Worm (Caenorhabditis elegans) whole organism, L1 larva: ENCODE measurements around the gene F16F9.4.

Source experiments
- C16A3.4 ChIP-seq: fragments of 150-350 bp; optimal IDR thresholded peaks from 2 replicates; lab custom pipeline; 2014; ENCODE audit warnings: missing biosample characterization, missing genetic modification characterization
- aha-1 ChIP-seq: fragments of 150-350 bp; optimal IDR thresholded peaks from 2 replicates; lab custom pipeline; 2014; ENCODE audit warnings: missing biosample characterization, missing genetic modification characterization
- alr-1 ChIP-seq: fragments of 200-800 bp; sonication (Bioruptor generic); optimal IDR thresholded peaks from 2 replicates; lab custom pipeline; 2018; ENCODE audit warnings: borderline replicate concordance, mild to moderate bottlenecking, missing genetic modification characterization, missing compliant biosample characterization
- ceh-63 ChIP-seq: fragments of 200-800 bp; sonication (Bioruptor generic); optimal IDR thresholded peaks from 2 replicates; lab custom pipeline; 2018; ENCODE audit warnings: mild to moderate bottlenecking, missing genetic modification characterization, missing compliant biosample characterization
- ceh-82 ChIP-seq, 3 experiments: fragments of 150-350 bp in 1 of 3; sonication (generic microtip) in 2 of 3; optimal IDR thresholded peaks; 2 replicates each; lab custom pipeline; 2014 to 2017; ENCODE audit warnings: missing biosample characterization in 3 of 3, missing genetic modification characterization in 3 of 3
- ceh-88 ChIP-seq: fragments of 200-800 bp; sonication (Bioruptor generic); IDR thresholded peaks from 2 replicates; pipeline ENCODE4 v1.3.6; 2022; ENCODE audit warnings: missing genetic modification characterization, missing compliant biosample characterization
- ceh-90 ChIP-seq: sonication (generic microtip); optimal IDR thresholded peaks from 2 replicates; lab custom pipeline; 2016; ENCODE audit warnings: missing genetic modification characterization, missing compliant biosample characterization
- ces-1 ChIP-seq: fragments of 150-350 bp; optimal IDR thresholded peaks from 2 replicates; lab custom pipeline; 2014; ENCODE audit warnings: missing biosample characterization, missing genetic modification reagents, missing genetic modification characterization
- dpl-1 ChIP-seq, 3 experiments: fragments of 150-350 bp in 2 of 3; sonication (generic microtip) in 1 of 3; optimal IDR thresholded peaks; 2 replicates each; lab custom pipeline; 2014 to 2017; ENCODE audit warnings: missing biosample characterization in 3 of 3, missing genetic modification characterization in 3 of 3, missing genetic modification reagents in 3 of 3
- dsc-1 ChIP-seq: sonication (generic microtip); optimal IDR thresholded peaks from 2 replicates; lab custom pipeline; 2016; ENCODE audit warnings: mild to moderate bottlenecking, missing genetic modification characterization, missing compliant biosample characterization
- efl-1 ChIP-seq, 4 experiments: fragments of 150-350 bp; optimal IDR thresholded peaks in 3 of 4; peaks in 1 of 4; 1 replicate in 1 of 4; 2 replicates in 3 of 4; lab custom pipeline; 2014; ENCODE audit warnings: missing biosample characterization in 2 of 4, missing genetic modification characterization in 2 of 4, missing genetic modification reagents in 2 of 4
- elt-2 ChIP-seq: sonication (generic microtip); optimal IDR thresholded peaks from 2 replicates; lab custom pipeline; 2016; ENCODE audit warnings: missing genetic modification characterization, mild to moderate bottlenecking, inconsistent platforms, missing compliant biosample characterization, missing genetic modification reagents
- ets-5 ChIP-seq: fragments of 200-800 bp; sonication (Bioruptor generic); IDR thresholded peaks from 2 replicates; pipeline ENCODE4 v1.3.6; 2022; ENCODE audit warnings: missing genetic modification characterization, missing compliant biosample characterization
- fkh-10 ChIP-seq: sonication (generic microtip); optimal IDR thresholded peaks from 2 replicates; lab custom pipeline; 2017; ENCODE audit warnings: missing biosample characterization, missing genetic modification reagents, missing genetic modification characterization
- grh-1 ChIP-seq: fragments of 200-800 bp; sonication (Bioruptor generic); IDR thresholded peaks from 2 replicates; pipeline ENCODE4 v1.3.6; 2022; ENCODE audit warnings: missing genetic modification reagents, missing genetic modification characterization, missing compliant biosample characterization
- hlh-4 ChIP-seq: sonication (generic microtip); optimal IDR thresholded peaks from 2 replicates; lab custom pipeline; 2016; ENCODE audit warnings: mild to moderate bottlenecking, missing genetic modification characterization, missing compliant biosample characterization
- irx-1 ChIP-seq: sonication (generic microtip); optimal IDR thresholded peaks from 2 replicates; lab custom pipeline; 2016; ENCODE audit warnings: missing genetic modification characterization, missing compliant biosample characterization
- jun-1 ChIP-seq: fragments of 150-350 bp; optimal IDR thresholded peaks from 2 replicates; lab custom pipeline; 2014; ENCODE audit warnings: missing biosample characterization, missing genetic modification reagents, missing genetic modification characterization
- lin-13 ChIP-seq: fragments of 150-350 bp; optimal IDR thresholded peaks from 2 replicates; lab custom pipeline; 2014; ENCODE audit warnings: missing biosample characterization, missing genetic modification reagents, missing genetic modification characterization
- lin-14 ChIP-seq: fragments of 200-800 bp; sonication (Bioruptor generic); optimal IDR thresholded peaks from 2 replicates; lab custom pipeline; 2018; ENCODE audit warnings: mild to moderate bottlenecking, missing genetic modification characterization, moderate library complexity, missing compliant biosample characterization
- lin-15B ChIP-seq: fragments of 150-350 bp; sonication (generic microtip); optimal IDR thresholded peaks from 3 replicates; lab custom pipeline; 2014; ENCODE audit warnings: missing biosample characterization, missing genetic modification characterization
- lir-3 ChIP-seq: sonication (generic microtip); optimal IDR thresholded peaks from 2 replicates; lab custom pipeline; 2016; ENCODE audit warnings: mild to moderate bottlenecking, missing genetic modification characterization, moderate library complexity, missing compliant biosample characterization; ENCODE audit not compliant: poor library complexity
- mab-9 ChIP-seq: fragments of 200-800 bp; sonication (Bioruptor generic); IDR thresholded peaks from 2 replicates; pipeline ENCODE4 v1.3.6; 2022; ENCODE audit warnings: missing genetic modification reagents, missing genetic modification characterization, missing compliant biosample characterization
- mef-2 ChIP-seq: fragments of 150-350 bp; optimal IDR thresholded peaks from 2 replicates; lab custom pipeline; 2014; ENCODE audit warnings: missing biosample characterization, missing genetic modification characterization
- mep-1 ChIP-seq: fragments of 150-350 bp; optimal IDR thresholded peaks from 2 replicates; lab custom pipeline; 2014; ENCODE audit warnings: missing biosample characterization, missing genetic modification characterization
- nhr-12 ChIP-seq: sonication (generic microtip); optimal IDR thresholded peaks from 2 replicates; lab custom pipeline; 2017; ENCODE audit warnings: missing biosample characterization, missing genetic modification characterization
- nhr-20 ChIP-seq: sonication (generic microtip); optimal IDR thresholded peaks from 2 replicates; lab custom pipeline; 2016; ENCODE audit warnings: mild to moderate bottlenecking, missing genetic modification characterization, missing compliant biosample characterization
- nhr-237 ChIP-seq: fragments of 150-350 bp; optimal IDR thresholded peaks from 2 replicates; lab custom pipeline; 2014; ENCODE audit warnings: missing biosample characterization, missing genetic modification characterization
- nhr-28 ChIP-seq: fragments of 150-350 bp; optimal IDR thresholded peaks from 2 replicates; lab custom pipeline; 2014; ENCODE audit warnings: missing biosample characterization, missing genetic modification characterization
- nhr-47 ChIP-seq: sonication (generic microtip); optimal IDR thresholded peaks from 2 replicates; lab custom pipeline; 2016; ENCODE audit warnings: mild to moderate bottlenecking, missing genetic modification characterization, moderate library complexity, missing compliant biosample characterization
- nhr-71 ChIP-seq: sonication (generic microtip); optimal IDR thresholded peaks from 2 replicates; lab custom pipeline; 2016; ENCODE audit warnings: mild to moderate bottlenecking, missing genetic modification characterization, moderate library complexity, missing compliant biosample characterization
- nhr-77 ChIP-seq: fragments of 150-350 bp; optimal IDR thresholded peaks from 2 replicates; lab custom pipeline; 2014; ENCODE audit warnings: missing biosample characterization, missing genetic modification characterization
- nhr-85 ChIP-seq: sonication (generic microtip); peaks from one replicate; lab custom pipeline; 2016; ENCODE audit warnings: missing genetic modification characterization, inconsistent platforms, missing compliant biosample characterization
- nhr-90 ChIP-seq: sonication (generic microtip); optimal IDR thresholded peaks from 2 replicates; lab custom pipeline; 2016; ENCODE audit warnings: mild to moderate bottlenecking, missing genetic modification characterization, missing compliant biosample characterization; ENCODE audit not compliant: poor library complexity
- pax-3 ChIP-seq: fragments of 200-800 bp; sonication (Bioruptor generic); optimal IDR thresholded peaks from 2 replicates; lab custom pipeline; 2018; ENCODE audit warnings: mild to moderate bottlenecking, missing genetic modification characterization, moderate library complexity, missing compliant biosample characterization
- snu-23 ChIP-seq: sonication (generic microtip); optimal IDR thresholded peaks from 2 replicates; lab custom pipeline; 2016; ENCODE audit warnings: missing genetic modification characterization, missing compliant biosample characterization
- sox-4 ChIP-seq: sonication (generic microtip); optimal IDR thresholded peaks from 2 replicates; lab custom pipeline; 2016; ENCODE audit warnings: missing genetic modification characterization, missing compliant biosample characterization
- sptf-1 ChIP-seq: fragments of 150-350 bp; optimal IDR thresholded peaks from 2 replicates; lab custom pipeline; 2014; ENCODE audit warnings: missing biosample characterization, missing genetic modification characterization
- sup-37 ChIP-seq: fragments of 200-800 bp; sonication (Bioruptor generic); optimal IDR thresholded peaks from 2 replicates; lab custom pipeline; 2018; ENCODE audit warnings: mild to moderate bottlenecking, missing genetic modification characterization, missing compliant biosample characterization
- unc-130 ChIP-seq: fragments of 150-350 bp; optimal IDR thresholded peaks from 2 replicates; lab custom pipeline; 2017; ENCODE audit warnings: missing biosample characterization, missing genetic modification characterization, inconsistent platforms
- unc-30 ChIP-seq: sonication (generic microtip); optimal IDR thresholded peaks from 2 replicates; lab custom pipeline; 2017; ENCODE audit warnings: missing biosample characterization, missing genetic modification characterization
- unc-98 ChIP-seq: fragments of 200-800 bp; sonication (Bioruptor generic); IDR thresholded peaks from 2 replicates; pipeline ENCODE4 v1.3.6; 2022; ENCODE audit warnings: missing genetic modification characterization, missing compliant biosample characterization
- zip-4 ChIP-seq: fragments of 200-800 bp; sonication (Bioruptor generic); optimal IDR thresholded peaks from 2 replicates; lab custom pipeline; 2018; ENCODE audit warnings: mild to moderate bottlenecking, missing genetic modification characterization, moderate library complexity, missing compliant biosample characterization
- ztf-4 ChIP-seq: fragments of 150-350 bp; optimal IDR thresholded peaks from 2 replicates; lab custom pipeline; 2014; ENCODE audit warnings: missing biosample characterization, missing genetic modification characterization

Gene F16F9.4

DNA sequence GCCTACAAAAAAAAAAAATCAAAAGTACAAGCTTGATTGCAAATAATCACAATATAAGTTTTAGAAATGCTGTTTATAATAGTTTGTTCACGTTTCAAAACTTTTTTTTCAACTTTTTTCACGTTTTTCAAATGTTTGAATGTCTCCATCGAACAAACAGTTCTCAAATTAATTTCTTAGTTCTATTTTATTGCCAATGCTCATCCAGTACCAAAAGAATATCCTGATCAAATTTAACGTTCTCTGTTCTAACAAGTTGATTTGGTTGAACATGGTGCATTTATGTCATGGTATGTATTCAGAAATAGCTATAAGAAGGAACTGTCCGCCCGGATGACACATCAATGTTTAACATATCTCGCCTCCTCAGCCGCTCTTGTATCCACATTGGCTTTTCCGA lies 30.8 kb downstream of the F16F9.4 start, which contains the start of gene kin-9:
Gene kin-9 (plus strand): TSS at position 301 of the 400 bp plus-strand sequence.
- no peak for TF ChIP-seq pax-3 (tag; lab: Kevin White, UChicago)
- TF ChIP-seq ceh-63 (GFP tag; lab: Kevin White, UChicago), result no peak
- no peak for TF ChIP-seq lir-3 (tag; lab: Kevin White, UChicago)
- no peak for TF ChIP-seq dpl-1 (GFP tag; optimal IDR thresholded peaks at IDR 0.05; lab: Kevin White, UChicago)

DNA sequence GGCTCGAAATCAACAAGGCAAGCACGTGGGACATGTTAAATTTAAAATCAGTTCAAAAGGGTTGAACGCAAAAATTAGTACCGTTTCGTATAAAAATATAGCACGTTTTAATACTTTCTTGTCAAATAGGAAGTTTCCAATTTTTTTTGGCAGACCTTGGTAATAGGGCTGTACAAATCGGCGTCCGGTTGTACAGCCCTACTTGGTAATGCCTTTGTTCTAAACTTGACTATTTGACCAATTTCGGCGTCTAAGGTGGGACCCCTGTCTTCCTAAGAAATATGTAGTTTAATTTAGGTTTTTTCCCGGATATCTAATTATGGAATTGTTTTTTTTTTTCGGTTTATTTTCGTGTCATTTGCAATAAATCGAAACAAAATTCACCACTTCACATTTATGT lies 33.7 kb downstream of the F16F9.4 start:
- TF ChIP-seq nhr-20 (no peak), dpl-1 (GFP tag; optimal IDR thresholded peaks at IDR 0.05; lab: Kevin White, UChicago) (no peak), alr-1 (tag; lab: Kevin White, UChicago) (no peak), ceh-82 (tag; optimal IDR thresholded peaks at IDR 0.05; lab: Kevin White, UChicago) (no peak), grh-1 (GFP tag; lab: Robert Waterston, UW) (no peak)

DNA sequence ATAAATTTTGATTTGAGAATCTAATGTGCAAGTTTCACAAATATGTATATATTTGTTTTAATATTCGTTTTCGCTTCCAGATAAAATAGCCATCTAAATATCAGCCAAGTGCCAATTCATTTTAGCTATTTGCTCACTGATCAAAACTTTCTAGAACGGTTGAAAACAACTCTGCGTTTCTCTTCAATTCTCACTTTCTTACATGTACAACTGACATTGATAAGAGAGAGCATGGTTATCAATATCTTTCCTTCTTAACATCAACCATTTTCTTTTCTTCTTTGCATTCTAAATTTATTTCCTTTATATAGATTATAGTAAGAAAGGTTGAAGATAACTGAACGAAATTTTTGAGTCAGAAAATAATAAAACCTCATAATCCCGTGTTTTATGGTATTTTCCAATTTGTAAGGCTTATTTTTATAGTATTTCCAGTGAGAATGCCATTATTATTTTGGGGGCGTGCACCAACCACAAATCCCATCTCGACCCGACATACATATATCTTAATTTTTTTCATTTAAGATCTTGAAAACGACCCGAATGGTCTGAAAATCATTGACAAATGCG lies 34.8 kb downstream of the F16F9.4 start, which contains the start of gene F08F1.3:
Gene F08F1.3 (plus strand): TSS at position 520 of the 570 bp plus-strand sequence.
- peak; percentile 52 for TF ChIP-seq elt-2 (tag; lab: Kevin White, UChicago)
- no peak for TF ChIP-seq irx-1 (tag; lab: Kevin White, UChicago)

DNA sequence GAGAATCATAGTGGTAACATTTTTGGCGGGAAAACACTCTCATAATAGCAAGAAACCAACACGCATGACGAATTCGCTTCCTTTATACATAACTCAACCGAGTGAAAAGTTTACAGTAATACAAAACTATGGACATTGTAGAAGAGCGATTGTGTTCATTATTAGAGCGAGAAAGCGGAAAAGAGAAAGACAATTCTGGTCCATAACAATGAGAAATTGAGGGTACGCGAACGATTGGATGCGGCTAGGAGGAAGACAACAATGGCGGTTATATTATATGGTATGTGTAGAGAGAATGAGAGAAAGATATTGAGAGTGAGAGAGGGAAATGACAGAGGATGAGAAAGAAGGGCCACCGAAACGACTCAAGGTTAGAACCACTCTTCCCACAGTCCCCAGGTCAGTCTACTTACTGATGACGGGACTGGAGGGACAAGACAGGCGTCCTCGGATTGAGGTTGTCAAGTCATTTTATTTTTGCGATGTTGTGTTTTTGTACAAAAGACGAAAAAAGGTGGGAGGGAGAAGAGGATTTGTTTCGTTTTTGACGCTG lies 36.9 kb downstream of the F16F9.4 start:
- TF ChIP-seq fkh-10 (GFP tag; lab: Kevin White, UChicago) (no peak), sox-4 (no peak), unc-98 (GFP tag; lab: Robert Waterston, UW) (no peak), ceh-88 (no peak), unc-130 (tag; lab: Kevin White, UChicago) (no peak), zip-4 (GFP tag; lab: Kevin White, UChicago) (no peak), nhr-77 (no peak), jun-1 (tag; lab: Kevin White, UChicago) (no peak), nhr-85 (tag; lab: Kevin White, UChicago) (peak; percentile 66), unc-30 (no peak), nhr-12 (tag; lab: Kevin White, UChicago) (no peak), ztf-4 (no peak), ceh-90 (tag; lab: Kevin White, UChicago) (no peak), sup-37 (GFP tag; lab: Kevin White, UChicago) (no peak), aha-1 (tag; lab: Kevin White, UChicago) (no peak), pax-3 (tag; lab: Kevin White, UChicago) (no peak), efl-1 (optimal IDR thresholded peaks at IDR 0.05; lab: Kevin White, UChicago) (no peak), efl-1 (GFP tag; optimal IDR thresholded peaks at IDR 0.05 in 1 of 2; lab: Kevin White, UChicago) (no peak), nhr-71 (peak; percentile 7), elt-2 (tag; lab: Kevin White, UChicago) (no peak), nhr-90 (tag; lab: Kevin White, UChicago) (no peak), mef-2 (tag; lab: Kevin White, UChicago) (no peak), dsc-1 (no peak), C16A3.4 (no peak), nhr-28 (tag; lab: Kevin White, UChicago) (no peak), ceh-63 (GFP tag; lab: Kevin White, UChicago) (no peak), ets-5 (no peak), mab-9 (GFP tag; lab: Robert Waterston, UW) (no peak), alr-1 (tag; lab: Kevin White, UChicago) (no peak), snu-23 (GFP tag; lab: Kevin White, UChicago) (peak; percentile 16), grh-1 (GFP tag; lab: Robert Waterston, UW) (no peak), lin-14 (peak; percentile 48), ces-1 (GFP tag; lab: Kevin White, UChicago) (no peak), nhr-47 (tag; lab: Kevin White, UChicago) (no peak), nhr-237 (tag; lab: Kevin White, UChicago) (no peak), lin-15B (no peak), lin-13 (GFP tag; lab: Kevin White, UChicago) (no peak), hlh-4 (no peak), mep-1 (tag; lab: Kevin White, UChicago) (no peak), sptf-1 (no peak), nhr-20 (no peak)
